Fruit fly (Drosophila melanogaster) whole organism, embryonic: Measurements from ENCODE around the gene Ipo9.

ENCODE experiments used
- Ada2b ChIP-seq: fragments of 200-800 bp; sonication (Bioruptor generic); IDR thresholded peaks from 2 replicates; pipeline ENCODE4 v1.3.6; 2022; ENCODE audit warnings: missing biosample characterization, missing genetic modification characterization
- Atf-2 ChIP-seq: fragments of 200-800 bp; sonication (Bioruptor generic); optimal IDR thresholded peaks from 2 replicates; lab custom pipeline; 2016; ENCODE audit warnings: missing biosample characterization, missing genetic modification characterization
- Blimp-1 ChIP-seq: fragments of 200-800 bp; sonication (Bioruptor generic); optimal IDR thresholded peaks from 3 replicates; lab custom pipeline; 2018; ENCODE audit warnings: missing biosample characterization, missing genetic modification characterization, mild to moderate bottlenecking, moderate library complexity, missing genetic modification reagents
- C15 ChIP-seq: fragments of 200-800 bp; sonication (Bioruptor generic); IDR thresholded peaks from 3 replicates; pipeline ENCODE4 v1.3.6; 2022; ENCODE audit warnings: missing biosample characterization, missing genetic modification characterization
- CG10565 ChIP-seq: fragments of 200-800 bp; sonication (Bioruptor generic); optimal IDR thresholded peaks from 3 replicates; lab custom pipeline; 2016; ENCODE audit warnings: missing biosample characterization, mild to moderate bottlenecking, missing genetic modification characterization
- CG11456 ChIP-seq: fragments of 200-800 bp; sonication (Bioruptor generic); IDR thresholded peaks from 3 replicates; pipeline ENCODE4 v1.3.6; 2022; ENCODE audit warnings: missing biosample characterization, missing genetic modification characterization
- CG1233 ChIP-seq: fragments of 200-800 bp; sonication (Bioruptor generic); optimal IDR thresholded peaks from 4 replicates; lab custom pipeline; 2018; ENCODE audit warnings: missing biosample characterization, mild to moderate bottlenecking, missing genetic modification characterization
- CG12659 ChIP-seq: fragments of 200-800 bp; sonication (Bioruptor generic); optimal IDR thresholded peaks from 3 replicates; lab custom pipeline; 2017; ENCODE audit warnings: mild to moderate bottlenecking, missing biosample characterization, missing genetic modification reagents, missing genetic modification characterization
- CG13123 ChIP-seq: fragments of 200-800 bp; sonication (Bioruptor generic); optimal IDR thresholded peaks from 2 replicates; lab custom pipeline; 2016; ENCODE audit warnings: missing biosample characterization, missing genetic modification characterization
- CG13624 ChIP-seq: fragments of 200-800 bp; sonication (Bioruptor generic); optimal IDR thresholded peaks from 2 replicates; lab custom pipeline; 2016; ENCODE audit warnings: missing biosample characterization, missing genetic modification characterization
- CG14050 ChIP-seq: fragments of 200-800 bp; sonication (Bioruptor generic); IDR thresholded peaks from 3 replicates; pipeline ENCODE4 v1.3.6; 2022; ENCODE audit warnings: missing biosample characterization, missing genetic modification characterization
- CG17612 ChIP-seq: fragments of 200-800 bp; sonication (Bioruptor generic); IDR thresholded peaks from 2 replicates; pipeline ENCODE4 v1.3.6; 2022; ENCODE audit warnings: missing biosample characterization, missing genetic modification characterization
- CG18476 ChIP-seq: fragments of 200-800 bp; sonication (Bioruptor generic); optimal IDR thresholded peaks from 2 replicates; lab custom pipeline; 2016; ENCODE audit warnings: missing biosample characterization, mild to moderate bottlenecking, missing genetic modification characterization
- CG18599 ChIP-seq: fragments of 200-800 bp; sonication (Bioruptor generic); optimal IDR thresholded peaks from 3 replicates; lab custom pipeline; 2017; ENCODE audit warnings: missing biosample characterization, missing genetic modification characterization, mild to moderate bottlenecking, moderate library complexity, missing genetic modification reagents
- CG2120 ChIP-seq: fragments of 200-800 bp; sonication (Bioruptor generic); optimal IDR thresholded peaks from 3 replicates; lab custom pipeline; 2016; ENCODE audit warnings: missing biosample characterization, missing genetic modification characterization
- CG2712 ChIP-seq: fragments of 200-800 bp; optimal IDR thresholded peaks from 3 replicates; lab custom pipeline; 2019; ENCODE audit warnings: missing biosample characterization, mild to moderate bottlenecking, missing genetic modification characterization, moderate library complexity
- CG7357 ChIP-seq: fragments of 200-800 bp; sonication (Bioruptor generic); IDR thresholded peaks from 3 replicates; pipeline ENCODE4 v1.3.6; 2022; ENCODE audit warnings: missing biosample characterization, missing genetic modification characterization
- CG7556 ChIP-seq: fragments of 200-800 bp; sonication (Bioruptor generic); optimal IDR thresholded peaks from 2 replicates; lab custom pipeline; 2017; ENCODE audit warnings: missing biosample characterization, mild to moderate bottlenecking, missing genetic modification characterization
- CG8359 ChIP-seq: fragments of 200-800 bp; sonication (Bioruptor generic); optimal IDR thresholded peaks from 2 replicates; lab custom pipeline; 2017; ENCODE audit warnings: missing biosample characterization, mild to moderate bottlenecking, missing genetic modification characterization, borderline replicate concordance
- CG8924 ChIP-seq: fragments of 200-800 bp; optimal IDR thresholded peaks from 3 replicates; lab custom pipeline; 2019; ENCODE audit warnings: missing biosample characterization, mild to moderate bottlenecking, missing genetic modification characterization, moderate library complexity
- CTCF ChIP-seq: fragments of 200-800 bp; sonication (Bioruptor generic); optimal IDR thresholded peaks from 2 replicates; lab custom pipeline; 2017; ENCODE audit warnings: missing biosample characterization, mild to moderate bottlenecking, missing genetic modification characterization, moderate library complexity
- Dip2 ChIP-seq: fragments of 200-800 bp; sonication (Bioruptor generic); IDR thresholded peaks from 2 replicates; pipeline ENCODE4 v1.3.6; 2022; ENCODE audit warnings: missing biosample characterization, missing genetic modification characterization
- Ets65A ChIP-seq: fragments of 200-800 bp; sonication (Bioruptor generic); peaks from one replicate; lab custom pipeline; 2016; ENCODE audit warnings: missing biosample characterization, missing genetic modification characterization
- Gsc ChIP-seq: fragments of 200-800 bp; sonication (Bioruptor generic); IDR thresholded peaks from 2 replicates; pipeline ENCODE4 v1.3.6; 2022; ENCODE audit warnings: missing biosample characterization, missing genetic modification characterization
- HLHmδ ChIP-seq: fragments of 200-800 bp; sonication (Bioruptor generic); optimal IDR thresholded peaks from 2 replicates; lab custom pipeline; 2018; ENCODE audit warnings: missing biosample characterization, mild to moderate bottlenecking, missing genetic modification characterization, moderate library complexity
- Mes4 ChIP-seq: fragments of 200-800 bp; sonication (Bioruptor generic); optimal IDR thresholded peaks from 2 replicates; lab custom pipeline; 2016; ENCODE audit warnings: missing biosample characterization, missing genetic modification characterization
- Mrtf ChIP-seq: fragments of 200-800 bp; sonication (Bioruptor generic); IDR thresholded peaks from 3 replicates; pipeline ENCODE4 v1.3.6; 2022; ENCODE audit warnings: missing biosample characterization, missing genetic modification characterization
- Neu2 ChIP-seq: fragments of 200-800 bp; sonication (Bioruptor generic); optimal IDR thresholded peaks from 3 replicates; lab custom pipeline; 2016; ENCODE audit warnings: missing biosample characterization, missing genetic modification characterization, borderline replicate concordance
- Nf-YA ChIP-seq: fragments of 200-800 bp; sonication (Bioruptor generic); IDR thresholded peaks from 2 replicates; pipeline ENCODE4 v1.3.6; 2022; ENCODE audit warnings: missing biosample characterization, missing genetic modification characterization
- TFAM ChIP-seq: fragments of 200-800 bp; sonication (Bioruptor generic); optimal IDR thresholded peaks from 2 replicates; lab custom pipeline; 2017; ENCODE audit warnings: missing biosample characterization, missing genetic modification characterization, inconsistent platforms
- Tbp ChIP-seq: fragments of >200 bp; optimal IDR thresholded peaks from 2 replicates; lab custom pipeline; 2018; ENCODE audit warnings: missing biosample characterization, missing genetic modification characterization
- YL-1 ChIP-seq: fragments of 200-800 bp; sonication (Bioruptor generic); optimal IDR thresholded peaks from 3 replicates; lab custom pipeline; 2017; ENCODE audit warnings: missing biosample characterization, mild to moderate bottlenecking, missing genetic modification characterization
- bcd ChIP-seq: fragments of 200-800 bp; sonication (Bioruptor generic); optimal IDR thresholded peaks from 2 replicates; lab custom pipeline; 2017; ENCODE audit warnings: missing biosample characterization, mild to moderate bottlenecking, missing genetic modification characterization
- bowl ChIP-seq: fragments of 200-800 bp; sonication (Bioruptor generic); IDR thresholded peaks from 2 replicates; pipeline ENCODE4 v1.3.6; 2022; ENCODE audit warnings: missing biosample characterization, missing genetic modification characterization
- btn ChIP-seq: fragments of 200-800 bp; sonication (Bioruptor generic); optimal IDR thresholded peaks from 2 replicates; lab custom pipeline; 2016; ENCODE audit warnings: missing biosample characterization, missing genetic modification characterization
- chif ChIP-seq, 2 experiments: fragments of 200-800 bp; sonication (Bioruptor generic); optimal IDR thresholded peaks; 3 replicates each; lab custom pipeline; 2016; ENCODE audit warnings: missing biosample characterization in 2 of 2, missing genetic modification characterization in 2 of 2
- da ChIP-seq: fragments of 200-800 bp; sonication (Bioruptor generic); optimal IDR thresholded peaks from 2 replicates; lab custom pipeline; 2016; ENCODE audit warnings: missing biosample characterization, missing genetic modification characterization
- dati ChIP-seq: fragments of 200-800 bp; sonication (Bioruptor generic); IDR thresholded peaks from 2 replicates; pipeline ENCODE4 v1.3.6; 2022; ENCODE audit warnings: missing biosample characterization, missing genetic modification characterization
- dmrt11E ChIP-seq: fragments of 200-800 bp; sonication (Bioruptor generic); optimal IDR thresholded peaks from 3 replicates; lab custom pipeline; 2018; ENCODE audit warnings: missing biosample characterization, mild to moderate bottlenecking, missing genetic modification characterization, moderate library complexity
- exex ChIP-seq: fragments of 200-800 bp; sonication (Bioruptor generic); optimal IDR thresholded peaks from 4 replicates; lab custom pipeline; 2018; ENCODE audit warnings: missing biosample characterization, mild to moderate bottlenecking, missing genetic modification characterization, moderate library complexity
- fd96Cb ChIP-seq: fragments of 200-800 bp; sonication (Bioruptor generic); optimal IDR thresholded peaks from 2 replicates; lab custom pipeline; 2018; ENCODE audit warnings: missing biosample characterization, mild to moderate bottlenecking, missing genetic modification characterization, moderate library complexity
- gsb ChIP-seq: fragments of 200-800 bp; sonication (Bioruptor generic); IDR thresholded peaks from 2 replicates; pipeline ENCODE4 v1.3.6; 2022; ENCODE audit warnings: missing biosample characterization, missing genetic modification characterization
- nerfin-1 ChIP-seq: fragments of 200-800 bp; sonication (Bioruptor generic); optimal IDR thresholded peaks from 3 replicates; lab custom pipeline; 2019; ENCODE audit warnings: missing biosample characterization, mild to moderate bottlenecking, missing genetic modification characterization, moderate library complexity
- oc ChIP-seq: fragments of 200-800 bp; sonication (Bioruptor generic); optimal IDR thresholded peaks from 2 replicates; lab custom pipeline; 2018; ENCODE audit warnings: missing biosample characterization, mild to moderate bottlenecking, missing genetic modification characterization, moderate library complexity
- pum ChIP-seq: fragments of 200-800 bp; sonication (Bioruptor generic); optimal IDR thresholded peaks from 2 replicates; lab custom pipeline; 2016; ENCODE audit warnings: missing biosample characterization, missing genetic modification characterization
- run ChIP-seq: fragments of 200-800 bp; sonication (Bioruptor generic); optimal IDR thresholded peaks from 3 replicates; lab custom pipeline; 2018; ENCODE audit warnings: missing biosample characterization, mild to moderate bottlenecking, missing genetic modification characterization
- salm ChIP-seq: fragments of 200-800 bp; sonication (Bioruptor generic); optimal IDR thresholded peaks from 2 replicates; lab custom pipeline; 2018; ENCODE audit warnings: missing biosample characterization, mild to moderate bottlenecking, missing genetic modification characterization
- sc ChIP-seq, 3 experiments: fragments of >200 bp in 2 of 3; fragments of 200-800 bp in 1 of 3; sonication (Bioruptor generic) in 1 of 3; optimal IDR thresholded peaks; 2 replicates in 2 of 3; 3 replicates in 1 of 3; lab custom pipeline; 2017; ENCODE audit warnings: mild to moderate bottlenecking in 1 of 3, missing biosample characterization in 1 of 3, missing genetic modification characterization in 1 of 3, missing genetic modification reagents in 1 of 3
- sob ChIP-seq: fragments of 200-800 bp; sonication (Bioruptor generic); IDR thresholded peaks from 2 replicates; pipeline ENCODE4 v1.3.6; 2022; ENCODE audit warnings: missing biosample characterization, missing genetic modification characterization
- vvl ChIP-seq: fragments of 200-800 bp; sonication (Bioruptor generic); IDR thresholded peaks from 2 replicates; pipeline ENCODE4 v1.3.6; 2022; ENCODE audit warnings: missing biosample characterization, missing genetic modification characterization
- yki ChIP-seq: fragments of >200 bp; optimal IDR thresholded peaks from 3 replicates; lab custom pipeline; 2018

The Ipo9 gene

DNA sequence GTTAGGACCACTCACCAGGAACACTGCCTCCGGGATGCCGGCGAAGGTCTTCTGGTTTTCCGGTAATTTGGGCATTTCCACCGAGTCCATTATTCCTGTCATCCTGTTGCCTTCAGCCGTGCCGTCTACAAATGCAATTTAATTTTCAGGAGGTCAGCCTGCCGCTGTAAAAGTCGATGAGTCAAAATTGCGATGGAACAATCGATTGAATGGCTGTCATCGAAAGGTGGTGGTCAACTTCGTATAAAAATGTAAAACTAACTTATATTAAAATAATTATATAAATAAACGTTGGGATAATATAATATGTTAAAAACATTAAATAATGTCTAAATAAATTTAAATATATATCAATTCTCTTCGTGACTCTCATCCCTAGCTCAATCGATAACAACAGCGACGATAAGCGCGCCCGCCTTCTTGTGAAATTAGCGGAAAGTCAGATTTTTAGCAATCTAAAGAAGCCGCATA, 2.6 kb upstream of the Ipo9 start, which contains the start of the genes mgr and Irbp (continued):
- TF ChIP-seq sc (optimal IDR thresholded peaks at IDR 0.05; lab: Kevin White, UChicago) (no peak), sc (GFP tag; optimal IDR thresholded peaks at IDR 0.05; lab: Kevin White, UChicago) (peak; percentile 84), CG7556 (GFP tag; lab: Kevin White, UChicago) (peak; percentile 92), CG18599 (GFP tag; lab: Kevin White, UChicago) (peak; percentile 94), gsb (GFP tag; lab: Robert Waterston, UW) (peak; percentile 89), CG12659 (GFP tag; lab: Kevin White, UChicago) (peak; percentile 96), CG14050 (GFP tag; lab: Robert Waterston, UW) (peak; percentile 90), Neu2 (GFP tag; lab: Kevin White, UChicago) (peak; percentile 16), CG17612 (GFP tag; lab: Robert Waterston, UW) (peak; percentile 78; the same call in 1 of the 2 replicates), Mes4 (GFP tag; lab: Kevin White, UChicago) (peak; percentile 11), oc (no peak), salm (tag; lab: Kevin White, UChicago) (peak; percentile 78), vvl (GFP tag; lab: Robert Waterston, UW) (peak; percentile 97), run (tag; lab: Kevin White, UChicago) (peak; percentile 78), Gsc (GFP tag; lab: Robert Waterston, UW) (peak; percentile 53), CTCF (GFP tag; lab: Kevin White, UChicago) (peak; percentile 23), CG10565 (GFP tag; lab: Kevin White, UChicago) (peak; percentile 31), Dip2 (GFP tag; lab: Robert Waterston, UW) (0 out of 2 replicates have a peak, but pooled peaks have one; percentile 18), CG8359 (GFP tag; lab: Kevin White, UChicago) (peak; percentile 75), CG11456 (GFP tag; lab: Robert Waterston, UW) (peak; percentile 92), exex (tag; lab: Kevin White, UChicago) (peak; percentile 65), CG8924 (tag; lab: Kevin White, UChicago) (peak; percentile 94), da (GFP tag; lab: Kevin White, UChicago) (no peak), C15 (GFP tag; lab: Robert Waterston, UW) (peak; percentile 90), nerfin-1 (peak; percentile 85), dati (GFP tag; lab: Robert Waterston, UW) (no peak), btn (GFP tag; lab: Kevin White, UChicago) (no peak), bowl (peak; percentile 84), HLHmδ (GFP tag; lab: Kevin White, UChicago) (no peak), CG1233 (GFP tag; lab: Kevin White, UChicago) (peak; percentile 91), CG2712 (tag; lab: Kevin White, UChicago) (peak; percentile 97), Ets65A (GFP tag; lab: Kevin White, UChicago) (peak; percentile 95), CG7357 (GFP tag; lab: Robert Waterston, UW) (peak; percentile 83), Ada2b (GFP tag; lab: Robert Waterston, UW) (peak; percentile 96), Blimp-1 (GFP tag; lab: Kevin White, UChicago) (peak; percentile 91), bcd (peak; percentile 88), Atf-2 (peak; percentile 11), CG18476 (peak; percentile 80), CG13624 (peak; percentile 14), TFAM (GFP tag; lab: Kevin White, UChicago) (peak; percentile 3), CG2120 (peak; percentile 84), Tbp (GFP tag; lab: Kevin White, UChicago) (no peak), CG13123 (GFP tag; lab: Kevin White, UChicago) (peak; percentile 90), YL-1 (GFP tag; lab: Kevin White, UChicago) (peak; percentile 93), Nf-YA (peak; percentile 85; the same call in 1 of the 2 replicates), sob (GFP tag; lab: Robert Waterston, UW) (peak; percentile 98), fd96Cb (tag; lab: Kevin White, UChicago) (peak; percentile 90), Mrtf (GFP tag; lab: Robert Waterston, UW) (no peak; the same call in 2 of the 3 replicates), dmrt11E (peak; percentile 95), pum (GFP tag; lab: Kevin White, UChicago) (peak; percentile 25), yki (lab: Kevin White, UChicago) (no peak), chif (GFP tag; optimal IDR thresholded peaks at IDR 0.05; lab: Kevin White, UChicago) (peak in 1 of 2 experiments; percentile 18)
